Worm (Caenorhabditis elegans) whole organism, late embryonic: ENCODE data around the gene sre-27.

Experiments
- F13H6.1 ChIP-seq: sonication (generic microtip); optimal IDR thresholded peaks from 2 replicates; lab custom pipeline; 2016; ENCODE audit warnings: missing genetic modification characterization, missing compliant biosample characterization
- K09A11.1 ChIP-seq: sonication (generic microtip); optimal IDR thresholded peaks from 2 replicates; lab custom pipeline; 2017; ENCODE audit warnings: antibody characterized with exemption, mild to moderate bottlenecking, missing genetic modification characterization, missing compliant biosample characterization; ENCODE audit not compliant: insufficient read depth
- ahr-1 ChIP-seq: sonication (generic microtip); optimal IDR thresholded peaks from 2 replicates; lab custom pipeline; 2016; ENCODE audit warnings: missing genetic modification characterization, missing compliant biosample characterization
- ceh-14 ChIP-seq: sonication (generic microtip); optimal IDR thresholded peaks from 2 replicates; lab custom pipeline; 2016; ENCODE audit warnings: missing genotype, missing genetic modification characterization, missing compliant biosample characterization
- ceh-2 ChIP-seq: sonication (generic microtip); optimal IDR thresholded peaks from 2 replicates; lab custom pipeline; 2016; ENCODE audit warnings: missing genotype, missing genetic modification characterization, missing compliant biosample characterization
- ceh-31 ChIP-seq: sonication (generic microtip); optimal IDR thresholded peaks from 2 replicates; lab custom pipeline; 2016; ENCODE audit warnings: missing genetic modification characterization, missing compliant biosample characterization
- ceh-45 ChIP-seq: fragments of 200-800 bp; sonication (Bioruptor generic); IDR thresholded peaks from 2 replicates; pipeline ENCODE4 v1.3.6; 2022; ENCODE audit warnings: missing genetic modification reagents, missing genetic modification characterization, missing compliant biosample characterization
- ceh-48 ChIP-seq: sonication (generic microtip); optimal IDR thresholded peaks from 2 replicates; lab custom pipeline; 2016; ENCODE audit warnings: missing genetic modification characterization, inconsistent platforms, missing compliant biosample characterization
- ceh-6 ChIP-seq: fragments of 200-800 bp; sonication (Bioruptor generic); optimal IDR thresholded peaks from 2 replicates; lab custom pipeline; 2018; ENCODE audit warnings: mild to moderate bottlenecking, missing genetic modification characterization, missing compliant biosample characterization
- che-1 ChIP-seq: sonication (generic microtip); optimal IDR thresholded peaks from 2 replicates; lab custom pipeline; 2016; ENCODE audit warnings: mild to moderate bottlenecking, missing genetic modification characterization, missing compliant biosample characterization
- dve-1 ChIP-seq: sonication (generic microtip); optimal IDR thresholded peaks from 2 replicates; lab custom pipeline; 2017; ENCODE audit warnings: antibody characterized with exemption, mild to moderate bottlenecking, missing genetic modification characterization, missing compliant biosample characterization
- elt-2 ChIP-seq: sonication (generic microtip); optimal IDR thresholded peaks from 2 replicates; lab custom pipeline; 2016; ENCODE audit warnings: missing genetic modification reagents, missing genetic modification characterization, missing compliant biosample characterization
- elt-4 ChIP-seq: sonication (generic microtip); optimal IDR thresholded peaks from 2 replicates; lab custom pipeline; 2016; ENCODE audit warnings: missing genetic modification characterization, missing compliant biosample characterization
- ets-4 ChIP-seq: sonication (generic microtip); optimal IDR thresholded peaks from 2 replicates; lab custom pipeline; 2016; ENCODE audit warnings: missing genetic modification characterization, missing compliant biosample characterization
- eyg-1 ChIP-seq: sonication (generic microtip); optimal IDR thresholded peaks from 2 replicates; lab custom pipeline; 2016; ENCODE audit warnings: missing genotype, missing genetic modification characterization, missing compliant biosample characterization
- fkh-6 ChIP-seq: sonication (generic microtip); optimal IDR thresholded peaks from 2 replicates; lab custom pipeline; 2016; ENCODE audit warnings: missing genetic modification characterization, missing compliant biosample characterization
- hlh-13 ChIP-seq: fragments of 200-800 bp; sonication (Bioruptor generic); optimal IDR thresholded peaks from 2 replicates; lab custom pipeline; 2018; ENCODE audit warnings: mild to moderate bottlenecking, missing genetic modification characterization, missing compliant biosample characterization
- hlh-6 ChIP-seq: sonication (generic microtip); optimal IDR thresholded peaks from 2 replicates; lab custom pipeline; 2016; ENCODE audit warnings: missing genotype, missing genetic modification characterization, missing compliant biosample characterization
- hlh-8 ChIP-seq: sonication (generic microtip); optimal IDR thresholded peaks from 2 replicates; lab custom pipeline; 2016; ENCODE audit warnings: missing genotype, missing genetic modification characterization, missing compliant biosample characterization
- lim-6 ChIP-seq: sonication (generic microtip); optimal IDR thresholded peaks from 2 replicates; lab custom pipeline; 2016; ENCODE audit warnings: missing genetic modification characterization, missing compliant biosample characterization
- nhr-232 ChIP-seq: sonication (generic microtip); optimal IDR thresholded peaks from 2 replicates; lab custom pipeline; 2016; ENCODE audit warnings: missing genetic modification characterization, missing compliant biosample characterization
- pax-1 ChIP-seq: fragments of 150-350 bp; optimal IDR thresholded peaks from 2 replicates; lab custom pipeline; 2014; ENCODE audit warnings: missing biosample characterization, missing genetic modification characterization
- pha-2 ChIP-seq: sonication (generic microtip); optimal IDR thresholded peaks from 2 replicates; lab custom pipeline; 2017; ENCODE audit warnings: mild to moderate bottlenecking, missing genetic modification characterization, missing compliant biosample characterization
- pha-4 ChIP-seq: fragments of 150-350 bp; optimal IDR thresholded peaks from 2 replicates; lab custom pipeline; 2018; ENCODE audit warnings: missing biosample characterization, missing genetic modification reagents, missing genetic modification characterization
- pros-1 ChIP-seq: fragments of 150-350 bp; optimal IDR thresholded peaks from 2 replicates; lab custom pipeline; 2014; ENCODE audit warnings: missing biosample characterization, missing genetic modification reagents, missing genetic modification characterization
- sdc-2 ChIP-seq: sonication (generic microtip); optimal IDR thresholded peaks from 2 replicates; lab custom pipeline; 2016; ENCODE audit warnings: missing genotype, missing genetic modification characterization, missing compliant biosample characterization
- sox-4 ChIP-seq: sonication (generic microtip); optimal IDR thresholded peaks from 2 replicates; lab custom pipeline; 2017; ENCODE audit warnings: mild to moderate bottlenecking, missing genetic modification characterization, inconsistent platforms, missing compliant biosample characterization
- unc-3 ChIP-seq, 2 experiments: fragments of 200-800 bp in 1 of 2; sonication (Bioruptor generic) in 1 of 2; sonication (generic microtip) in 1 of 2; conservative IDR thresholded peaks in 1 of 2; optimal IDR thresholded peaks in 1 of 2; 2 replicates each; pipeline versions ENCODE4 v1.3.6 to Lab custom; 2016 to 2022; ENCODE audit warnings: missing compliant biosample characterization in 2 of 2, missing genetic modification characterization in 2 of 2, missing genetic modification reagents in 1 of 2
- unc-42 ChIP-seq: sonication (generic microtip); optimal IDR thresholded peaks from 2 replicates; lab custom pipeline; 2016; ENCODE audit warnings: missing genotype, missing genetic modification characterization, missing compliant biosample characterization

Gene sre-27

ce11 chrII:12382625-12383562 lies 34.5 kb downstream of the sre-27 start, which contains the start of gene btb-14:
TSS of gene btb-14 (plus strand) at chrII:12383463.
- TF ChIP-seq unc-3 (GFP tag; conservative IDR thresholded peaks at IDR 0.05; lab: Robert Waterston, UW) (no peak), unc-3 (tag; optimal IDR thresholded peaks at IDR 0.05; lab: Kevin White, UChicago) (no peak), ceh-48 (tag; lab: Kevin White, UChicago) (peak; percentile 11), ceh-31 (tag; lab: Kevin White, UChicago) (peak; percentile 2)
- TF ChIP-seq, all 69 proteins: peak for 2

ce11 chrII:12380888-12381287 lies 36.5 kb downstream of the sre-27 start:
- no peak for TF ChIP-seq sox-4 (tag; lab: Kevin White, UChicago)
- no peak for TF ChIP-seq ceh-6
- peak; percentile 73 for TF ChIP-seq dve-1 (tag; lab: Kevin White, UChicago)
- TF ChIP-seq, all 69 proteins: peak for 1

ce11 chrII:12379430-12379829 lies 38.0 kb downstream of the sre-27 start, which contains the start of gene marc-5:
TSS of gene marc-5 (minus strand) at chrII:12379530.
- TF ChIP-seq fkh-6 (tag; lab: Kevin White, UChicago) = no peak
- no peak for TF ChIP-seq unc-42 (tag; lab: Kevin White, UChicago)
- no peak for TF ChIP-seq K09A11.1 (tag; lab: Kevin White, UChicago)
- TF ChIP-seq hlh-8 (tag; lab: Kevin White, UChicago) = no peak
- TF ChIP-seq ceh-31 (tag; lab: Kevin White, UChicago) = no peak
- TF ChIP-seq pha-4 (tag; lab: Kevin White, UChicago) = no peak
- no peak for TF ChIP-seq F13H6.1 (tag; lab: Kevin White, UChicago)
- no peak for TF ChIP-seq pax-1 (tag; lab: Kevin White, UChicago)
- TF ChIP-seq ceh-2 (tag; lab: Kevin White, UChicago) = no peak
- no peak for TF ChIP-seq ets-4
- TF ChIP-seq elt-2 (tag; lab: Kevin White, UChicago) = no peak
- no peak for TF ChIP-seq pros-1
- no peak for TF ChIP-seq ceh-14
- no peak for TF ChIP-seq ceh-48 (tag; lab: Kevin White, UChicago)
- no peak for TF ChIP-seq elt-4 (tag; lab: Kevin White, UChicago)
- no peak for TF ChIP-seq sdc-2
- no peak for TF ChIP-seq ceh-6
- TF ChIP-seq hlh-13 (GFP tag; lab: Kevin White, UChicago) = no peak
- no peak for TF ChIP-seq lim-6 (tag; lab: Kevin White, UChicago)
- TF ChIP-seq, all 69 proteins: peak for 0

- no peak for TF ChIP-seq nhr-232
- TF ChIP-seq ceh-45 (GFP tag; lab: Robert Waterston, UW) = no peak
- no peak for TF ChIP-seq pha-2
- no peak for TF ChIP-seq unc-3 (GFP tag; conservative IDR thresholded peaks at IDR 0.05; lab: Robert Waterston, UW)
- no peak for TF ChIP-seq unc-3 (tag; optimal IDR thresholded peaks at IDR 0.05; lab: Kevin White, UChicago)
- no peak for TF ChIP-seq K09A11.1 (tag; lab: Kevin White, UChicago)
- no peak for TF ChIP-seq eyg-1
- TF ChIP-seq ahr-1 (tag; lab: Kevin White, UChicago) = no peak
- TF ChIP-seq che-1 = no peak
- TF ChIP-seq hlh-6 (tag; lab: Kevin White, UChicago) = no peak
- no peak for TF ChIP-seq unc-42 (tag; lab: Kevin White, UChicago)
- TF ChIP-seq hlh-13 (GFP tag; lab: Kevin White, UChicago) = no peak
- no peak for TF ChIP-seq dve-1 (tag; lab: Kevin White, UChicago)
Observed at ce11 chrII:12378793-12379192, 38.6 kb downstream of the sre-27 start.

ce11 chrII:12373921-12374320 lies 43.5 kb downstream of the sre-27 start:
- TF ChIP-seq ceh-6 (no peak), unc-42 (tag; lab: Kevin White, UChicago) (peak; percentile 63), ceh-31 (tag; lab: Kevin White, UChicago) (peak; percentile 47)
